Worm (Caenorhabditis elegans) whole organism, young adult: ENCODE measurements around the gene T28F3.8.
A peak's percentile ranks its signal among the peaks of the same experiment; 100 is the strongest.

ENCODE experiments used
- B0261.1 ChIP-seq: sonication (generic microtip); optimal IDR thresholded peaks from 2 replicates; lab custom pipeline; 2016; ENCODE audit warnings: mild to moderate bottlenecking, missing genetic modification characterization, moderate library complexity, missing compliant biosample characterization
- F49E8.2 ChIP-seq: sonication (generic microtip); optimal IDR thresholded peaks from 3 replicates; lab custom pipeline; 2017; ENCODE audit warnings: missing genetic modification characterization, mild to moderate bottlenecking, missing compliant biosample characterization, antibody characterized with exemption, moderate library complexity; ENCODE audit not compliant: insufficient read depth
- F52B5.7 ChIP-seq: sonication (generic microtip); optimal IDR thresholded peaks from 2 replicates; lab custom pipeline; 2016; ENCODE audit warnings: mild to moderate bottlenecking, missing genetic modification characterization, missing compliant biosample characterization
- F57A8.1 ChIP-seq: fragments of 200-800 bp; sonication (Bioruptor generic); optimal IDR thresholded peaks from 2 replicates; lab custom pipeline; 2018; ENCODE audit warnings: mild to moderate bottlenecking, missing genetic modification characterization, moderate library complexity, missing compliant biosample characterization
- K11D2.4 ChIP-seq: fragments of 200-800 bp; sonication (Bioruptor generic); IDR thresholded peaks from 2 replicates; pipeline ENCODE4 v1.3.6; 2022; ENCODE audit warnings: missing genetic modification reagents, missing genetic modification characterization, missing compliant biosample characterization
- T26A5.8 ChIP-seq: sonication (generic microtip); optimal IDR thresholded peaks from 2 replicates; lab custom pipeline; 2016; ENCODE audit warnings: missing genetic modification characterization, missing compliant biosample characterization
- Y53G8AR.9 ChIP-seq: fragments of 200-800 bp; sonication (Bioruptor generic); conservative IDR thresholded peaks from 2 replicates; pipeline ENCODE4 v1.3.6; 2022; ENCODE audit warnings: missing genetic modification reagents, missing genetic modification characterization, missing compliant biosample characterization
- Y56A3A.18 ChIP-seq: fragments of 200-800 bp; sonication (Bioruptor generic); IDR thresholded peaks from 2 replicates; pipeline ENCODE4 v1.3.6; 2022; ENCODE audit warnings: missing genetic modification reagents, missing genetic modification characterization, missing compliant biosample characterization
- ZK185.1 ChIP-seq: sonication (generic microtip); optimal IDR thresholded peaks from 2 replicates; lab custom pipeline; 2016; ENCODE audit warnings: mild to moderate bottlenecking, missing genetic modification characterization, missing compliant biosample characterization; ENCODE audit not compliant: poor library complexity, severe bottlenecking
- akir-1 ChIP-seq: fragments of 200-800 bp; sonication (Bioruptor generic); optimal IDR thresholded peaks from 2 replicates; lab custom pipeline; 2018; ENCODE audit warnings: mild to moderate bottlenecking, missing genetic modification characterization, moderate library complexity, missing compliant biosample characterization
- aptf-2 ChIP-seq: fragments of 200-800 bp; sonication (Bioruptor generic); conservative IDR thresholded peaks from 2 replicates; pipeline ENCODE4 v1.3.6; 2022; ENCODE audit warnings: missing genetic modification reagents, missing genetic modification characterization, missing compliant biosample characterization
- bed-1 ChIP-seq: fragments of 200-800 bp; sonication (Bioruptor generic); IDR thresholded peaks from 2 replicates; pipeline ENCODE4 v1.3.6; 2022; ENCODE audit warnings: missing genetic modification reagents, missing genetic modification characterization, missing compliant biosample characterization
- cebp-1 ChIP-seq, 2 experiments: fragments of 200-800 bp in 1 of 2; sonication (Bioruptor generic) in 1 of 2; sonication (generic microtip) in 1 of 2; IDR thresholded peaks in 1 of 2; optimal IDR thresholded peaks in 1 of 2; 2 replicates each; pipeline versions ENCODE4 v1.3.6 to Lab custom; 2017 to 2022; ENCODE audit warnings: missing compliant biosample characterization in 2 of 2, missing genetic modification characterization in 2 of 2, mild to moderate bottlenecking in 1 of 2, missing genetic modification reagents in 1 of 2, moderate library complexity in 1 of 2
- ceh-100 ChIP-seq: fragments of 200-800 bp; sonication (Bioruptor generic); IDR thresholded peaks from 2 replicates; pipeline ENCODE4 v1.3.6; 2022; ENCODE audit warnings: missing genetic modification reagents, missing genetic modification characterization, missing compliant biosample characterization
- ceh-40 ChIP-seq: fragments of 200-800 bp; sonication (Bioruptor generic); IDR thresholded peaks from 2 replicates; pipeline ENCODE4 v1.3.6; 2022; ENCODE audit warnings: missing genetic modification characterization, missing compliant biosample characterization
- ceh-58 ChIP-seq: fragments of 200-800 bp; sonication (Bioruptor generic); IDR thresholded peaks from 2 replicates; pipeline ENCODE4 v1.3.6; 2022; ENCODE audit warnings: missing genetic modification characterization, missing compliant biosample characterization
- ceh-91 ChIP-seq: fragments of 200-800 bp; sonication (Bioruptor generic); IDR thresholded peaks from 2 replicates; pipeline ENCODE4 v1.3.6; 2022; ENCODE audit warnings: missing genetic modification reagents, missing genetic modification characterization, missing compliant biosample characterization
- dox-1 ChIP-seq: fragments of 200-800 bp; sonication (Bioruptor generic); IDR thresholded peaks from 2 replicates; pipeline ENCODE4 v1.3.6; 2022; ENCODE audit warnings: missing genetic modification reagents, missing genetic modification characterization, missing compliant biosample characterization
- dpl-1 ChIP-seq: fragments of 150-350 bp; optimal IDR thresholded peaks from 2 replicates; lab custom pipeline; 2014; ENCODE audit warnings: missing biosample characterization, missing genetic modification reagents, missing genetic modification characterization
- ekl-4 ChIP-seq: fragments of 200-800 bp; sonication (Bioruptor generic); IDR thresholded peaks from 2 replicates; pipeline ENCODE4 v1.3.6; 2022; ENCODE audit warnings: missing genetic modification reagents, missing genetic modification characterization, missing compliant biosample characterization
- ets-4 ChIP-seq: fragments of 200-800 bp; sonication (Bioruptor generic); optimal IDR thresholded peaks from 2 replicates; lab custom pipeline; 2018; ENCODE audit warnings: mild to moderate bottlenecking, missing genetic modification characterization, missing compliant biosample characterization
- hlh-12 ChIP-seq: sonication (generic microtip); optimal IDR thresholded peaks from 2 replicates; lab custom pipeline; 2016; ENCODE audit warnings: missing genetic modification characterization, missing compliant biosample characterization
- lin-26 ChIP-seq: fragments of 200-800 bp; sonication (Bioruptor generic); IDR thresholded peaks from 2 replicates; pipeline ENCODE4 v1.3.6; 2022; ENCODE audit warnings: missing genetic modification reagents, missing genetic modification characterization, missing compliant biosample characterization
- lin-54 ChIP-seq: fragments of 200-800 bp; sonication (Bioruptor generic); optimal IDR thresholded peaks from 2 replicates; lab custom pipeline; 2018; ENCODE audit warnings: mild to moderate bottlenecking, missing genetic modification characterization, missing compliant biosample characterization
- madf-10 ChIP-seq: sonication (generic microtip); optimal IDR thresholded peaks from 2 replicates; lab custom pipeline; 2016; ENCODE audit warnings: mild to moderate bottlenecking, missing genetic modification characterization, missing compliant biosample characterization
- madf-3 ChIP-seq: fragments of 200-800 bp; sonication (Bioruptor generic); IDR thresholded peaks from 2 replicates; pipeline ENCODE4 v1.3.6; 2022; ENCODE audit warnings: missing genetic modification reagents, missing genetic modification characterization, missing compliant biosample characterization
- madf-6 ChIP-seq: fragments of 200-800 bp; sonication (Bioruptor generic); IDR thresholded peaks from 2 replicates; pipeline ENCODE4 v1.3.6; 2022; ENCODE audit warnings: missing genetic modification reagents, missing genetic modification characterization, missing compliant biosample characterization
- mcd-1 ChIP-seq: fragments of 200-800 bp; sonication (Bioruptor generic); IDR thresholded peaks from 2 replicates; pipeline ENCODE4 v1.3.6; 2022; ENCODE audit warnings: missing genetic modification reagents, missing genetic modification characterization, missing compliant biosample characterization
- mes-4 ChIP-seq: sonication (generic microtip); optimal IDR thresholded peaks from 2 replicates; lab custom pipeline; 2016; ENCODE audit warnings: missing genotype, missing genetic modification characterization, missing compliant biosample characterization
- nfya-1 ChIP-seq: sonication (generic microtip); optimal IDR thresholded peaks from 2 replicates; lab custom pipeline; 2017; ENCODE audit warnings: antibody characterized with exemption, missing compliant biosample characterization, missing genetic modification characterization, borderline replicate concordance; ENCODE audit not compliant: insufficient read depth
- nfyb-1 ChIP-seq: fragments of 200-800 bp; sonication (Bioruptor generic); IDR thresholded peaks from 2 replicates; pipeline ENCODE4 v1.3.6; 2022; ENCODE audit warnings: missing genetic modification reagents, missing genetic modification characterization, missing compliant biosample characterization
- nhr-179 ChIP-seq: sonication (generic microtip); optimal IDR thresholded peaks from 2 replicates; lab custom pipeline; 2016; ENCODE audit warnings: mild to moderate bottlenecking, missing genetic modification characterization, missing compliant biosample characterization
- repo-1 ChIP-seq: sonication (generic microtip); optimal IDR thresholded peaks from 2 replicates; lab custom pipeline; 2017; ENCODE audit warnings: mild to moderate bottlenecking, missing genetic modification characterization, missing compliant biosample characterization
- rpc-1 ChIP-seq, 2 experiments: fragments of 150-350 bp in 1 of 2; sonication (generic microtip) in 1 of 2; optimal IDR thresholded peaks; 2 replicates each; lab custom pipeline; 2014 to 2018; ENCODE audit warnings: missing biosample characterization in 1 of 2, missing genetic modification characterization in 1 of 2, missing genetic modification reagents in 1 of 2, missing genotype in 1 of 2
- sdz-38 ChIP-seq: sonication (generic microtip); optimal IDR thresholded peaks from 2 replicates; lab custom pipeline; 2016; ENCODE audit warnings: missing genotype, missing genetic modification characterization, missing compliant biosample characterization
- sea-2 ChIP-seq: fragments of 200-800 bp; sonication (Bioruptor generic); IDR thresholded peaks from 2 replicates; pipeline ENCODE4 v1.3.6; 2022; ENCODE audit warnings: missing genetic modification characterization, missing compliant biosample characterization
- snpc-1.1 ChIP-seq: sonication (generic microtip); optimal IDR thresholded peaks from 2 replicates; lab custom pipeline; 2017; ENCODE audit warnings: missing genetic modification characterization, mild to moderate bottlenecking, missing compliant biosample characterization, antibody characterized with exemption, moderate library complexity, missing genotype, missing genetic modification reagents; ENCODE audit not compliant: insufficient read depth
- snpc-1.3 ChIP-seq: sonication (generic microtip); optimal IDR thresholded peaks from 2 replicates; lab custom pipeline; 2017; ENCODE audit warnings: missing genetic modification characterization, mild to moderate bottlenecking, missing compliant biosample characterization, antibody characterized with exemption, moderate library complexity, missing genotype, missing genetic modification reagents; ENCODE audit not compliant: insufficient read depth
- snpc-3.4 ChIP-seq: sonication (generic microtip); optimal IDR thresholded peaks from 2 replicates; lab custom pipeline; 2017; ENCODE audit warnings: missing genetic modification characterization, mild to moderate bottlenecking, missing compliant biosample characterization, antibody characterized with exemption, moderate library complexity, missing genotype, missing genetic modification reagents
- tbp1 ChIP-seq: fragments of 200-800 bp; sonication (Bioruptor generic); optimal IDR thresholded peaks from 2 replicates; lab custom pipeline; 2018; ENCODE audit warnings: mild to moderate bottlenecking, missing genetic modification characterization, missing compliant biosample characterization
- tbx-9 ChIP-seq: sonication (generic microtip); optimal IDR thresholded peaks from 2 replicates; lab custom pipeline; 2016; ENCODE audit warnings: borderline replicate concordance, missing genetic modification characterization, inconsistent platforms, missing compliant biosample characterization
- ztf-22 ChIP-seq: fragments of 200-800 bp; sonication (Bioruptor generic); optimal IDR thresholded peaks from 2 replicates; lab custom pipeline; 2018; ENCODE audit warnings: mild to moderate bottlenecking, missing genetic modification characterization, moderate library complexity, missing compliant biosample characterization

T28F3.8 gene

DNA sequence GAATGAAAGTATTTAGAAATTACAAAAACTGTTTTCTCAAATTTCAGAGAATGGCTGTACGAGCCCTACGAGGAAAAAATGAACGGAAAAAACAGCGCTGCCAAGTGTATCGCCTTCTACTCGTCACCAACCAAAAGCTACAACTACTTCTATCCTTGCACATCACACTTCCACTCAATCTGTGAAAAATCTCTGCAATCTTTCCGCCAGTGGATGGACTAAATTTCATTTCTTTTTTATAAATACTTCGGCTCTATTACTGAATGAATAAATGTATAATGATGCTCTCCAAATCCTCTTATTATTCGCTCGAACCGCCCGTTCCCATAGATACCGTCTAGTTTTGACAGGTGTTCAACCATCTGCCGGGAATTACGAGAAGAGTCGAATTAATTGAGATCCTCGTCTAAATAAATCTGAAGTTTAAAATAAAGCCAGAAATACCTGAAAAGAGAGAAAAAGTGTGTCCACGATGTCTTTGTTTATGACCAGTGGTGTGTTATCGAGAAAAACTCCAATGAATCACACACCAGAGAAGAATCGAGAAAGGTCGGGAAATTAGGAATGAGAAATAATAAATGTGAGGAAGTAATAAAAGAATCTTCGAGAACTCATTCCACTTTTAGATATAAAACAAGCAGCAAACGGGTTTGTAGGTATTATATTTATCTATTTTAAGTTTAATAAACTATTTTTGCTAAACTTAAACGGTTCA, 29.5 kb downstream of the T28F3.8 start:
- TF ChIP-seq lin-26 (GFP tag; lab: Robert Waterston, UW) (0 out of 2 replicates have a peak, but pooled peaks have one; percentile 11), aptf-2 (GFP tag; lab: Robert Waterston, UW) (no peak), T26A5.8 (tag; lab: Kevin White, UChicago) (no peak), madf-10 (tag; lab: Kevin White, UChicago) (no peak), madf-3 (GFP tag; lab: Robert Waterston, UW) (0 out of 2 replicates have a peak, but pooled peaks have one; percentile 1), nfyb-1 (GFP tag; lab: Robert Waterston, UW) (peak; percentile 28; the same call in 1 of the 2 replicates), ceh-58 (GFP tag; lab: Robert Waterston, UW) (0 out of 2 replicates have a peak, but pooled peaks have one; percentile 22)

ce11 chrIV:17276705-17277458, 30.2 kb downstream of the T28F3.8 start, which contains the start of gene clec-196:
Gene clec-196, plus strand, starts transcription at chrIV:17276956.
- TF ChIP-seq ceh-40 (GFP tag; lab: Robert Waterston, UW) = no peak
- TF ChIP-seq akir-1 = no peak
- TF ChIP-seq F57A8.1 (GFP tag; lab: Kevin White, UChicago) = no peak
- TF ChIP-seq repo-1 (tag; lab: Kevin White, UChicago) = no peak
- TF ChIP-seq B0261.1 (tag; lab: Kevin White, UChicago) = no peak
- no peak for TF ChIP-seq mes-4 (tag; lab: Kevin White, UChicago)
- no peak for TF ChIP-seq dpl-1 (GFP tag; lab: Kevin White, UChicago)
- no peak for TF ChIP-seq sdz-38 (tag; lab: Kevin White, UChicago)
- no peak for TF ChIP-seq ztf-22 (GFP tag; lab: Kevin White, UChicago)
- no peak for TF ChIP-seq Y56A3A.18 (GFP tag; lab: Robert Waterston, UW)
- no peak for TF ChIP-seq sea-2
- no peak for TF ChIP-seq F52B5.7
- TF ChIP-seq bed-1 (GFP tag; lab: Robert Waterston, UW) = no peak
- no peak for TF ChIP-seq ceh-100 (GFP tag; lab: Robert Waterston, UW)
- no peak for TF ChIP-seq mcd-1
- no peak for TF ChIP-seq F49E8.2 (tag; lab: Kevin White, UChicago)
- 0 out of 2 replicates have a peak, but pooled peaks have one; percentile 11 for TF ChIP-seq madf-6
- no peak for TF ChIP-seq snpc-3.4 (tag; lab: Kevin White, UChicago)
- no peak for TF ChIP-seq ceh-91
- TF ChIP-seq lin-26 (GFP tag; lab: Robert Waterston, UW) = no peak
- TF ChIP-seq hlh-12 (tag; lab: Kevin White, UChicago) = no peak
- TF ChIP-seq cebp-1 (GFP tag; IDR thresholded peaks at IDR 0.05; lab: Robert Waterston, UW) = no peak
- peak; percentile 14 for TF ChIP-seq cebp-1 (tag; optimal IDR thresholded peaks at IDR 0.05; lab: Kevin White, UChicago)
- TF ChIP-seq Y53G8AR.9 = no peak
- TF ChIP-seq nfya-1 (tag; lab: Kevin White, UChicago) = no peak
- TF ChIP-seq tbp1 (GFP tag; lab: Kevin White, UChicago) = no peak
- no peak for TF ChIP-seq rpc-1 (optimal IDR thresholded peaks at IDR 0.05; lab: Kevin White, UChicago)
- no peak for TF ChIP-seq rpc-1 (tag; optimal IDR thresholded peaks at IDR 0.05; lab: Kevin White, UChicago)
- no peak for TF ChIP-seq nhr-179 (tag; lab: Kevin White, UChicago)
- TF ChIP-seq K11D2.4 = no peak
- no peak for TF ChIP-seq dox-1 (GFP tag; lab: Robert Waterston, UW)
- TF ChIP-seq snpc-1.3 (tag; lab: Kevin White, UChicago) = no peak
- peak; percentile 39 for TF ChIP-seq lin-54 (GFP tag; lab: Kevin White, UChicago)
- 0 out of 2 replicates have a peak, but pooled peaks have one; percentile 7 for TF ChIP-seq ekl-4 (GFP tag; lab: Robert Waterston, UW)
- no peak for TF ChIP-seq ets-4 (GFP tag; lab: Kevin White, UChicago)
- TF ChIP-seq ZK185.1 (tag; lab: Kevin White, UChicago) = no peak
- no peak for TF ChIP-seq tbx-9 (tag; lab: Kevin White, UChicago)
- TF ChIP-seq snpc-1.1 (tag; lab: Kevin White, UChicago) = no peak
